Fruit fly (Drosophila melanogaster) whole organism, prepupa: ENCODE data around the gene PQBP1.

ENCODE experiments used
- Blimp-1 ChIP-seq: fragments of 200-800 bp; sonication (Bioruptor generic); optimal IDR thresholded peaks from 3 replicates; lab custom pipeline; 2017; ENCODE audit warnings: missing biosample characterization, missing genetic modification characterization, mild to moderate bottlenecking, moderate library complexity, missing genetic modification reagents
- CG11294 ChIP-seq: fragments of 200-800 bp; sonication (Bioruptor generic); IDR thresholded peaks from 2 replicates; pipeline ENCODE4 v1.3.6; 2022; ENCODE audit warnings: missing biosample characterization, missing genetic modification characterization
- CG16779 ChIP-seq: fragments of 200-800 bp; sonication (Bioruptor generic); optimal IDR thresholded peaks from 3 replicates; lab custom pipeline; 2017; ENCODE audit warnings: missing biosample characterization, mild to moderate bottlenecking, missing genetic modification characterization
- CG32006 ChIP-seq: fragments of 200-800 bp; sonication (Bioruptor generic); optimal IDR thresholded peaks from 3 replicates; lab custom pipeline; 2017; ENCODE audit warnings: missing biosample characterization, mild to moderate bottlenecking, missing genetic modification characterization
- CG6854 ChIP-seq: fragments of 200-800 bp; sonication (Bioruptor generic); optimal IDR thresholded peaks from 2 replicates; lab custom pipeline; 2017; ENCODE audit warnings: missing biosample characterization, mild to moderate bottlenecking, missing genetic modification characterization
- Eip93F ChIP-seq: fragments of 200-800 bp; sonication (Bioruptor generic); optimal IDR thresholded peaks from 2 replicates; lab custom pipeline; 2016; ENCODE audit warnings: missing biosample characterization, mild to moderate bottlenecking, missing genetic modification characterization
- Hr4 ChIP-seq: fragments of 200-800 bp; sonication (Bioruptor generic); optimal IDR thresholded peaks from 3 replicates; lab custom pipeline; 2016; ENCODE audit warnings: missing biosample characterization, missing genetic modification characterization
- Met ChIP-seq: fragments of 200-800 bp; sonication (Bioruptor generic); optimal IDR thresholded peaks from 3 replicates; lab custom pipeline; 2016; ENCODE audit warnings: missing biosample characterization, missing genetic modification characterization
- Smox ChIP-seq: fragments of 200-800 bp; sonication (Bioruptor generic); optimal IDR thresholded peaks from 3 replicates; lab custom pipeline; 2016; ENCODE audit warnings: missing biosample characterization, missing genetic modification characterization
- achi ChIP-seq: fragments of 200-800 bp; sonication (Bioruptor generic); optimal IDR thresholded peaks from 3 replicates; lab custom pipeline; 2016; ENCODE audit warnings: missing biosample characterization, missing genetic modification characterization
- esn ChIP-seq: fragments of 200-800 bp; sonication (Bioruptor generic); optimal IDR thresholded peaks from 2 replicates; lab custom pipeline; 2016; ENCODE audit warnings: missing biosample characterization, mild to moderate bottlenecking, missing genetic modification characterization, moderate library complexity
- fd85E ChIP-seq: fragments of 200-800 bp; sonication (Bioruptor generic); optimal IDR thresholded peaks from 3 replicates; lab custom pipeline; 2016; ENCODE audit warnings: missing biosample characterization, missing genetic modification characterization
- lz ChIP-seq: fragments of 200-800 bp; sonication (Bioruptor generic); optimal IDR thresholded peaks from 3 replicates; lab custom pipeline; 2016; ENCODE audit warnings: missing biosample characterization, missing genetic modification characterization
- salr ChIP-seq, 2 experiments: fragments of 200-800 bp; sonication (Bioruptor generic); optimal IDR thresholded peaks; 3 replicates each; lab custom pipeline; 2016 to 2018; ENCODE audit warnings: missing biosample characterization in 2 of 2, missing genetic modification characterization in 2 of 2, mild to moderate bottlenecking in 1 of 2

DNA sequence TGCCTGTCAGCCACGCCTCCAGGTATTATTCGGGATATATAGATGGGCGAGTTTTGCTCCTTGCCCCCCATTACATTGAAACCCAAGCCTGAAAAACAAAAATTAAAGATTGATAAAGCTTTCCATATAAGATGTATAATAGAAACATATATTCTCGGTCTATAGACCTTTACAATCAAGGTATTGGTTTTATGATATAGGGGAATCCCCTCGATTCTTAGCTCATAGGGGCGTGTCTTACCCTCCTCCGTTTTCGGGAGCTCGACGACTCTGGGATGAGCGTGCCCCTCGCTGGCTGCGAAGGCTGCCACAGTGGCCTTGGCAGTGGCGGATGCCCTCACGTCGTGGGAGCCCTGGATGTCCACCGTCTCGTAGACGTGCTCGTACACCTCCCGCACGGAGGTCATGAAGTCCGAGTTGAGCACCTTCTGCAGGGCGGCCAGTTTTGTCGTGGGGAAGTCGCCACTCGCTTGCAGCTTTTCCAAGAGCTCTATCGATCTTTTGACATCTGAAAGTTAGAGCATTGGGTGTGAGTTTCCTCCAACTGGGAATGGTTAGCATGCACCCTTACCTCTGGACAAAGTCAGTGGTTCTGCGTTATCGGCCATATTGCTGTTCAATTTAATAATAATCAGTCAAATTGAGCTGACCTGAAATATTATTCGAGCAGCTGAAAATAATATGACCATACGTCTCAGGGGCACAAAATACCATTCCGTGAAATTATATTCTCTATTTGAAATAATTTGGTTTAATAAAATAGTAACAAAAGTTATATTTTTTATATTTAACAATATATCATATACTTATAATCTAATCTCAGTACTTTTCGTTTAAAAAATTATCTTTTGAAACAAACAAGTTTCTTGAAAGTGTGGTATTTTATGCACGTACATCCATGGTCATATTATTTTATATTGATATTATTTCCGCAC is at the start of gene PQBP1, which contains the start of gene veli:
- TF ChIP-seq achi (GFP tag; lab: Kevin White, UChicago) = no peak
- TF ChIP-seq Met (GFP tag; lab: Kevin White, UChicago) = no peak
- no peak for TF ChIP-seq salr (GFP tag; optimal IDR thresholded peaks at IDR 0.05; lab: Kevin White, UChicago)
- no peak for TF ChIP-seq CG6854 (GFP tag; lab: Kevin White, UChicago)
- TF ChIP-seq Eip93F (GFP tag; lab: Kevin White, UChicago) = no peak
- TF ChIP-seq CG32006 (GFP tag; lab: Kevin White, UChicago) = no peak
- no peak for TF ChIP-seq Hr4 (GFP tag; lab: Kevin White, UChicago)
- TF ChIP-seq esn (GFP tag; lab: Kevin White, UChicago) = no peak
- no peak for TF ChIP-seq CG11294 (GFP tag; lab: Robert Waterston, UW)
- TF ChIP-seq Blimp-1 (GFP tag; lab: Kevin White, UChicago) = no peak
- no peak for TF ChIP-seq Smox (GFP tag; lab: Kevin White, UChicago)
- TF ChIP-seq fd85E = no peak
- no peak for TF ChIP-seq CG16779 (tag; lab: Kevin White, UChicago)
- no peak for TF ChIP-seq lz
